1 fruit fly cellular context compared by ENCODE assay signal in the genomic region with DNA sequence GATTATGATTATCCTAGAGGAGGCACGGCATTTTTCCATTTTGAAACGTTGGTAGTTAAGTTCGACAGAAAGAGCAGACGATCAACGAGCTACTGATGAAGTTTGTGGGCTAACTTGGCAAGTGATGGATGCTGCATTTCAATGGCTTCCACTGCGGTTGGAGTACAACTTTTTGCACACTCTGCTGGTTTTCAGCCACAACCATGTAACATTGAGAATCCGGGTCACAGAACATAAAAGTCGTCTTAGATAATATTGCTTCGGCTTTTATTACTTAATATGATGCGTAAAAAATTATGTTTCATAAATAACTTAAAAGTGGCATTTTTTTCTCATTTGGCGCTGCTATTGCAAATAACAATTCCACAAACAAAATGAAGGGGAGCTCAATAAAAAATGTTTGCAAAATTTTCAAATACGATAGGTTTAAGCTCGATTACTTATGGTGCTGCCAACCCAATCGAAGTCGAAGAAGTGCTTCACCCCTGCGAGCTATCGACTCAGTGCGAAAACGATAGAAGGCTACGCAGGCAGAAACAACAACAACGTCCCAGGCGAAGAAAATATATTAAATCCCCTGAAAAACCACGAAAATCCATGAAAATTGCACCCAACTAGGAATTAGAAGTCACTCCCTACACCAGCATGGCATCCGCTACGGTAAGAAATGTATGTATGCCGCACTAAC.
TF ChIP-seq lines count a peak whose summit lies in the region.

Gene CG5653, minus strand, starts transcription at position 51 of the 688 bp plus-strand sequence.
Gene CG5021, plus strand, starts transcription at position 506 of the 688 bp plus-strand sequence.

TF ChIP-seq in whole organism, embryonic, 481 proteins besides CTCF, POLR2A, EP300 and RAD21 (continued from another document):
- peak; percentile 58 for TF ChIP-seq CG2116 (GFP tag; optimal IDR thresholded peaks at IDR 0.05; lab: Kevin White, UChicago)
- no peak for TF ChIP-seq pb (GFP tag; optimal IDR thresholded peaks at IDR 0.05; lab: Kevin White, UChicago)
- TF ChIP-seq gem (tag; optimal IDR thresholded peaks at IDR 0.05; lab: Kevin White, UChicago): no peak
- TF ChIP-seq CG3847 (GFP tag; IDR thresholded peaks at IDR 0.05; lab: Robert Waterston, UW): peak; percentile 59
- peak; percentile 57 for TF ChIP-seq unc-4 (GFP tag; IDR thresholded peaks at IDR 0.05; lab: Robert Waterston, UW; ENCODE audit: partially characterized antibody)
- TF ChIP-seq CG11093 (GFP tag; IDR thresholded peaks at IDR 0.05; lab: Robert Waterston, UW): no peak
- peak; percentile 56 for TF ChIP-seq ato (GFP tag; IDR thresholded peaks at IDR 0.05; lab: Robert Waterston, UW; ENCODE audit: partially characterized antibody)
- TF ChIP-seq CG13287 (GFP tag; IDR thresholded peaks at IDR 0.05; lab: Robert Waterston, UW; ENCODE audit: partially characterized antibody): peak; percentile 71
- no peak for TF ChIP-seq CG10543 (GFP tag; optimal IDR thresholded peaks at IDR 0.05; lab: Kevin White, UChicago)
- peak; percentile 32 for TF ChIP-seq Sin3A (optimal IDR thresholded peaks at IDR 0.05; lab: Kevin White, UChicago)
- peak; percentile 55 for TF ChIP-seq CG15514 (GFP tag; optimal IDR thresholded peaks at IDR 0.05; lab: Kevin White, UChicago)
- no peak for TF ChIP-seq CG15269 (tag; optimal IDR thresholded peaks at IDR 0.05; lab: Kevin White, UChicago)
- peak; percentile 75; the same call in 2 of the 3 replicates for TF ChIP-seq CG6791 (GFP tag; IDR thresholded peaks at IDR 0.05; lab: Robert Waterston, UW; ENCODE audit: partially characterized antibody)
- no peak for TF ChIP-seq Deaf1 (tag; optimal IDR thresholded peaks at IDR 0.05; lab: Kevin White, UChicago)
- peak; percentile 62; the same call in 1 of the 2 replicates for TF ChIP-seq MBD-R2 (GFP tag; IDR thresholded peaks at IDR 0.05; lab: Robert Waterston, UW)
- TF ChIP-seq pzg (GFP tag; optimal IDR thresholded peaks at IDR 0.05; lab: Kevin White, UChicago): peak; percentile 87
- TF ChIP-seq CG11560 (tag; IDR thresholded peaks at IDR 0.05; lab: Robert Waterston, UW): no peak
- no peak for TF ChIP-seq Stat92E (GFP tag; optimal IDR thresholded peaks at IDR 0.05; lab: Kevin White, UChicago)
- TF ChIP-seq stwl (tag; optimal IDR thresholded peaks at IDR 0.05; lab: Kevin White, UChicago): peak; percentile 53
- TF ChIP-seq CG7928 (GFP tag; optimal IDR thresholded peaks at IDR 0.05; lab: Kevin White, UChicago): peak; percentile 93
- peak; percentile 68; the same call in 2 of the 3 replicates for TF ChIP-seq HLH4C (GFP tag; IDR thresholded peaks at IDR 0.05; lab: Robert Waterston, UW; ENCODE audit: partially characterized antibody)
- peak; percentile 47 for TF ChIP-seq Scr (GFP tag; IDR thresholded peaks at IDR 0.05; lab: Robert Waterston, UW; ENCODE audit: partially characterized antibody)
- TF ChIP-seq trem (tag; optimal IDR thresholded peaks at IDR 0.05; lab: Kevin White, UChicago): peak; percentile 98
- TF ChIP-seq CG12744 (GFP tag; optimal IDR thresholded peaks at IDR 0.05; lab: Kevin White, UChicago): no peak
- TF ChIP-seq CG4360 (GFP tag; IDR thresholded peaks at IDR 0.05; lab: Robert Waterston, UW): peak; percentile 81
- TF ChIP-seq CG8388 (GFP tag; optimal IDR thresholded peaks at IDR 0.05; lab: Kevin White, UChicago): no peak
- TF ChIP-seq peb (GFP tag; IDR thresholded peaks at IDR 0.05; lab: Robert Waterston, UW): no peak
- TF ChIP-seq bbx (GFP tag; IDR thresholded peaks at IDR 0.05; lab: Robert Waterston, UW; ENCODE audit: partially characterized antibody): peak; percentile 72
- peak; percentile 22 for TF ChIP-seq CG12659 (GFP tag; optimal IDR thresholded peaks at IDR 0.05; lab: Kevin White, UChicago)
- no peak for TF ChIP-seq repo (GFP tag; optimal IDR thresholded peaks at IDR 0.05; lab: Kevin White, UChicago)
- TF ChIP-seq MESR4 (GFP tag; optimal IDR thresholded peaks at IDR 0.05; lab: Kevin White, UChicago): peak; percentile 48
- TF ChIP-seq stc (GFP tag; IDR thresholded peaks at IDR 0.05; lab: Robert Waterston, UW): no peak
- TF ChIP-seq Six4 (GFP tag; optimal IDR thresholded peaks at IDR 0.05; lab: Kevin White, UChicago): no peak
- peak; percentile 56; the same call in 2 of the 3 replicates for TF ChIP-seq vnd (GFP tag; IDR thresholded peaks at IDR 0.05; lab: Robert Waterston, UW; ENCODE audit: partially characterized antibody)
- peak; percentile 52; the same call in 1 of the 2 replicates for TF ChIP-seq rib (GFP tag; IDR thresholded peaks at IDR 0.05; lab: Robert Waterston, UW)
- no peak for TF ChIP-seq mam (GFP tag; optimal IDR thresholded peaks at IDR 0.05; lab: Kevin White, UChicago)
- TF ChIP-seq wek (GFP tag; optimal IDR thresholded peaks at IDR 0.05; lab: Kevin White, UChicago): no peak
- 0 out of 2 replicates have a peak, but pooled peaks have one; percentile 8 for TF ChIP-seq Xrp1 (GFP tag; IDR thresholded peaks at IDR 0.05; lab: Robert Waterston, UW)
- no peak for TF ChIP-seq trh (GFP tag; optimal IDR thresholded peaks at IDR 0.05; lab: Kevin White, UChicago)
- TF ChIP-seq sisA (GFP tag; IDR thresholded peaks at IDR 0.05; lab: Robert Waterston, UW): no peak
- TF ChIP-seq E2f2 (GFP tag; IDR thresholded peaks at IDR 0.05; lab: Robert Waterston, UW): peak; percentile 95
- TF ChIP-seq B-H1 (GFP tag; IDR thresholded peaks at IDR 0.05; lab: Robert Waterston, UW): no peak
- TF ChIP-seq BEAF-32 (GFP tag; optimal IDR thresholded peaks at IDR 0.05; lab: Kevin White, UChicago): peak; percentile 61
- peak; percentile 68 for TF ChIP-seq Myb (GFP tag; optimal IDR thresholded peaks at IDR 0.05; lab: Kevin White, UChicago)
- no peak for TF ChIP-seq dysf (GFP tag; IDR thresholded peaks at IDR 0.05; lab: Robert Waterston, UW)
- peak; percentile 63; the same call in 2 of the 3 replicates for TF ChIP-seq Opbp (GFP tag; IDR thresholded peaks at IDR 0.05; lab: Robert Waterston, UW; ENCODE audit: partially characterized antibody)
- peak; percentile 24 for TF ChIP-seq Med (GFP tag; lab: Kevin White, UChicago)
- peak; percentile 68 for TF ChIP-seq CG7963 (GFP tag; IDR thresholded peaks at IDR 0.05; lab: Robert Waterston, UW; ENCODE audit: partially characterized antibody)
- no peak for TF ChIP-seq CG6765 (GFP tag; optimal IDR thresholded peaks at IDR 0.05; lab: Kevin White, UChicago)
